Worm (Caenorhabditis elegans) whole organism, L2 larva: ENCODE measurements around the gene sup-10.

Experiments used
- C34F6.9 ChIP-seq: fragments of 150-350 bp; optimal IDR thresholded peaks from 2 replicates; lab custom pipeline; 2014; ENCODE audit warnings: missing biosample characterization, missing genetic modification characterization
- F13H6.1 ChIP-seq: sonication (generic microtip); optimal IDR thresholded peaks from 2 replicates; lab custom pipeline; 2016; ENCODE audit warnings: missing genetic modification characterization, missing compliant biosample characterization
- Y55F3AM.14 ChIP-seq: fragments of 200-800 bp; sonication (Bioruptor generic); optimal IDR thresholded peaks from 2 replicates; lab custom pipeline; 2018; ENCODE audit warnings: mild to moderate bottlenecking, missing genetic modification characterization, missing compliant biosample characterization
- ZK546.5 ChIP-seq: sonication (generic microtip); optimal IDR thresholded peaks from 2 replicates; lab custom pipeline; 2017; ENCODE audit warnings: missing biosample characterization, missing genetic modification characterization
- alr-1 ChIP-seq: fragments of 150-350 bp; optimal IDR thresholded peaks from 2 replicates; lab custom pipeline; 2014; ENCODE audit warnings: missing biosample characterization, missing genetic modification characterization
- aly-2 ChIP-seq: fragments of 150-350 bp; optimal IDR thresholded peaks from 2 replicates; lab custom pipeline; 2014; ENCODE audit warnings: missing biosample characterization, missing genetic modification characterization
- blmp-1 ChIP-seq: sonication (generic microtip); optimal IDR thresholded peaks from 2 replicates; lab custom pipeline; 2017; ENCODE audit warnings: missing genetic modification characterization, mild to moderate bottlenecking, missing compliant biosample characterization, antibody characterized with exemption, moderate library complexity; ENCODE audit not compliant: insufficient read depth
- ceh-16 ChIP-seq: fragments of 150-350 bp; optimal IDR thresholded peaks from 2 replicates; lab custom pipeline; 2014; ENCODE audit warnings: missing biosample characterization, missing genetic modification characterization
- crh-2 ChIP-seq: sonication (generic microtip); optimal IDR thresholded peaks from 2 replicates; lab custom pipeline; 2017; ENCODE audit warnings: missing biosample characterization, missing genetic modification characterization
- egl-27 ChIP-seq: sonication (generic microtip); optimal IDR thresholded peaks from 3 replicates; lab custom pipeline; 2017; ENCODE audit warnings: missing biosample characterization, missing genetic modification reagents, missing genetic modification characterization
- elt-1 ChIP-seq: fragments of 150-350 bp; optimal IDR thresholded peaks from 2 replicates; lab custom pipeline; 2014; ENCODE audit warnings: missing biosample characterization, missing genetic modification characterization
- elt-3 ChIP-seq: sonication (generic microtip); optimal IDR thresholded peaks from 2 replicates; lab custom pipeline; 2017; ENCODE audit warnings: missing biosample characterization, missing genetic modification characterization
- fos-1 ChIP-seq: fragments of 150-350 bp; optimal IDR thresholded peaks from 2 replicates; lab custom pipeline; 2014; ENCODE audit warnings: missing biosample characterization, missing genetic modification characterization
- gmeb-1 ChIP-seq: fragments of 150-350 bp; optimal IDR thresholded peaks from 2 replicates; lab custom pipeline; 2014; ENCODE audit warnings: missing biosample characterization, missing genetic modification characterization
- lin-11 ChIP-seq: fragments of 150-350 bp; sonication (generic microtip); optimal IDR thresholded peaks from 2 replicates; lab custom pipeline; 2014; ENCODE audit warnings: missing biosample characterization, missing genetic modification characterization, inconsistent platforms, mixed read lengths
- lin-13 ChIP-seq: fragments of 150-350 bp; optimal IDR thresholded peaks from 2 replicates; lab custom pipeline; 2014; ENCODE audit warnings: missing biosample characterization, missing genetic modification reagents, missing genetic modification characterization
- lsy-2 ChIP-seq, 2 experiments: fragments of 150-350 bp in 1 of 2; sonication (generic microtip) in 1 of 2; optimal IDR thresholded peaks; 2 replicates each; lab custom pipeline; 2014 to 2017; ENCODE audit warnings: missing biosample characterization in 2 of 2, missing genetic modification characterization in 2 of 2
- mab-5 ChIP-seq: fragments of 150-350 bp; optimal IDR thresholded peaks from 2 replicates; lab custom pipeline; 2014; ENCODE audit warnings: missing biosample characterization, missing genetic modification characterization
- mdl-1 ChIP-seq, 2 experiments: fragments of 150-350 bp in 1 of 2; sonication (generic microtip) in 1 of 2; optimal IDR thresholded peaks; 2 replicates each; lab custom pipeline; 2017; ENCODE audit warnings: missing biosample characterization in 2 of 2, missing genetic modification characterization in 2 of 2
- nhr-12 ChIP-seq: fragments of 150-350 bp; optimal IDR thresholded peaks from 2 replicates; lab custom pipeline; 2014; ENCODE audit warnings: missing biosample characterization, missing genetic modification characterization
- nhr-129 ChIP-seq: fragments of 150-350 bp; optimal IDR thresholded peaks from 2 replicates; lab custom pipeline; 2014; ENCODE audit warnings: missing biosample characterization, missing genetic modification characterization
- nhr-21 ChIP-seq: fragments of 150-350 bp; optimal IDR thresholded peaks from 2 replicates; lab custom pipeline; 2014; ENCODE audit warnings: missing biosample characterization, missing genetic modification characterization
- nhr-23 ChIP-seq: fragments of 150-350 bp; optimal IDR thresholded peaks from 2 replicates; lab custom pipeline; 2014; ENCODE audit warnings: missing biosample characterization, missing genetic modification reagents, missing genetic modification characterization
- nhr-237 ChIP-seq: fragments of 150-350 bp; optimal IDR thresholded peaks from 2 replicates; lab custom pipeline; 2014; ENCODE audit warnings: missing biosample characterization, missing genetic modification characterization
- nhr-25 ChIP-seq: fragments of 150-350 bp; sonication (generic microtip); optimal IDR thresholded peaks from 3 replicates; lab custom pipeline; 2014; ENCODE audit warnings: missing biosample characterization, missing genetic modification characterization
- nhr-6 ChIP-seq: fragments of 150-350 bp; optimal IDR thresholded peaks from 2 replicates; lab custom pipeline; 2014; ENCODE audit warnings: missing biosample characterization, missing genetic modification characterization
- nhr-77 ChIP-seq: fragments of 150-350 bp; optimal IDR thresholded peaks from 2 replicates; lab custom pipeline; 2014; ENCODE audit warnings: missing biosample characterization, missing genetic modification characterization
- sem-4 ChIP-seq: fragments of 150-350 bp; optimal IDR thresholded peaks from 2 replicates; lab custom pipeline; 2014; ENCODE audit warnings: missing biosample characterization, missing genetic modification reagents, missing genetic modification characterization
- sma-3 ChIP-seq: sonication (generic microtip); optimal IDR thresholded peaks from 2 replicates; lab custom pipeline; 2016; ENCODE audit warnings: missing genetic modification reagents, missing genetic modification characterization, missing compliant biosample characterization
- sma-9 ChIP-seq, 2 experiments: fragments of 150-350 bp in 1 of 2; sonication (generic microtip) in 1 of 2; optimal IDR thresholded peaks; 2 replicates each; lab custom pipeline; 2014 to 2016; ENCODE audit warnings: missing genetic modification characterization in 2 of 2, mild to moderate bottlenecking in 1 of 2, missing biosample characterization in 1 of 2, missing compliant biosample characterization in 1 of 2, missing genetic modification reagents in 1 of 2, moderate library complexity in 1 of 2
- snpc-4 ChIP-seq: fragments of 150-350 bp; optimal IDR thresholded peaks from 2 replicates; lab custom pipeline; 2014; ENCODE audit warnings: missing biosample characterization, missing genetic modification characterization
- unc-39 ChIP-seq: fragments of 150-350 bp; optimal IDR thresholded peaks from 2 replicates; lab custom pipeline; 2014; ENCODE audit warnings: missing biosample characterization, missing genetic modification characterization
- unc-55 ChIP-seq: fragments of 150-350 bp; sonication (generic microtip); optimal IDR thresholded peaks from 3 replicates; lab custom pipeline; 2014; ENCODE audit warnings: missing biosample characterization, missing genetic modification reagents, missing genetic modification characterization
- unc-62 ChIP-seq: fragments of 150-350 bp; optimal IDR thresholded peaks from 2 replicates; lab custom pipeline; 2014; ENCODE audit warnings: missing biosample characterization, missing genetic modification reagents, missing genetic modification characterization
- zag-1 ChIP-seq: fragments of 150-350 bp; optimal IDR thresholded peaks from 2 replicates; lab custom pipeline; 2014; ENCODE audit warnings: missing biosample characterization, missing genetic modification characterization
- ztf-11 ChIP-seq: sonication (generic microtip); optimal IDR thresholded peaks from 2 replicates; lab custom pipeline; 2017; ENCODE audit warnings: missing biosample characterization, missing genetic modification characterization
- ztf-4 ChIP-seq: fragments of 150-350 bp; optimal IDR thresholded peaks from 2 replicates; lab custom pipeline; 2014; ENCODE audit warnings: missing biosample characterization, missing genetic modification characterization

sup-10 gene

DNA sequence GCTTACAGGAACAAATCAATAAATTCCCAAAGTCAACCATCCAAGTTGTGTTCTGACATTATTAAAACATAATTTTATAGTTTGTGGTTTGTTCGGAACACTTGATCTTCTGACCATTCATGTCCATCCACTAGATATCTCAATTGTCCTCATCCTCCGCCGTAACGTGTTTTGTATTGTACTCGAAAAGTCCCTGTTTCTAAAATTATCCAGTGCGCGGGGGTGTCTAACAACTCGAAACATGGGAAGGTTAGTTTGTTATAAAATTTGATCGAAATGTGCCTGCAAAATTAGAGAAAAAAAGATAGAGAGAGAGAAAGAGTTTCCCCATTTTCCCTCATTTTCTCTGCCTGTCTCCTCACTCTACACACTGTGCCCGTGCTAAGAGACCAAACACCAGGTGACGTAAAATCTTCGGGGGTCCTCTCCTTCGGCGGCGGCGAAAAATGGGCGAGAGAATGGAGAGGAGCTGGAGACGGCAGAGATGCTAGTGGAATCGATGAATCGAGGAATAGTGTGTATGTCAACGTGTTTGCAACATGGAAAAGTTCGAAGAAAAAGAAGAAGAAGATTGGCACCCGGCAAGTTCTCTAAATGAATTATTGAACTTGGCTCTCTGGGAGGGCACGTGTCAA, 22.5 kb upstream of the sup-10 start:
- TF ChIP-seq ztf-4 (tag; lab: Kevin White, UChicago): peak; percentile 54
- TF ChIP-seq alr-1 (tag; lab: Kevin White, UChicago): no peak
- no peak for TF ChIP-seq unc-39
- peak; percentile 71 for TF ChIP-seq nhr-21 (tag; lab: Kevin White, UChicago)
- no peak for TF ChIP-seq ztf-11 (tag; lab: Kevin White, UChicago)
- no peak for TF ChIP-seq nhr-237 (tag; lab: Kevin White, UChicago)
- no peak for TF ChIP-seq unc-62 (GFP tag; lab: Kevin White, UChicago)
- TF ChIP-seq ZK546.5: no peak
- TF ChIP-seq sma-9 (GFP tag; optimal IDR thresholded peaks at IDR 0.05; lab: Kevin White, UChicago): peak; percentile 100
- peak; percentile 88 for TF ChIP-seq sma-9 (tag; optimal IDR thresholded peaks at IDR 0.05; lab: Kevin White, UChicago)
- peak; percentile 74 for TF ChIP-seq mab-5
- peak; percentile 54 for TF ChIP-seq ceh-16 (tag; lab: Kevin White, UChicago)
- peak; percentile 99 for TF ChIP-seq F13H6.1 (tag; lab: Kevin White, UChicago)
- TF ChIP-seq nhr-6 (tag; lab: Kevin White, UChicago): peak; percentile 78
- TF ChIP-seq C34F6.9: peak; percentile 77
- peak; percentile 33 for TF ChIP-seq nhr-77 (tag; lab: Kevin White, UChicago)
- TF ChIP-seq snpc-4: peak; percentile 29
- TF ChIP-seq elt-1 (tag; lab: Kevin White, UChicago): no peak
- TF ChIP-seq nhr-25 (tag; lab: Kevin White, UChicago): peak; percentile 59
- peak; percentile 92 for TF ChIP-seq nhr-129 (tag; lab: Kevin White, UChicago)
- no peak for TF ChIP-seq nhr-23
- peak; percentile 33 for TF ChIP-seq lin-11 (tag; lab: Kevin White, UChicago)
- TF ChIP-seq elt-3 (tag; lab: Kevin White, UChicago): no peak
- TF ChIP-seq fos-1 (tag; lab: Kevin White, UChicago): peak; percentile 66
- TF ChIP-seq Y55F3AM.14: peak; percentile 86
- peak; percentile 62 for TF ChIP-seq blmp-1 (tag; lab: Kevin White, UChicago)
- peak; percentile 71 for TF ChIP-seq gmeb-1 (tag; lab: Kevin White, UChicago)
- TF ChIP-seq lin-13 (GFP tag; lab: Kevin White, UChicago): peak; percentile 66
- peak; percentile 90 to 95 for TF ChIP-seq mdl-1 (tag; optimal IDR thresholded peaks at IDR 0.05; lab: Kevin White, UChicago)
- peak; percentile 93 for TF ChIP-seq sem-4
- TF ChIP-seq unc-55 (GFP tag; lab: Kevin White, UChicago): peak; percentile 91
- TF ChIP-seq crh-2 (tag; lab: Kevin White, UChicago): peak; percentile 92
- peak; percentile 77 for TF ChIP-seq sma-3 (GFP tag; lab: Kevin White, UChicago)
- peak; percentile 92 for TF ChIP-seq egl-27
- TF ChIP-seq zag-1 (tag; lab: Kevin White, UChicago): peak; percentile 90
- TF ChIP-seq lsy-2 (tag; optimal IDR thresholded peaks at IDR 0.05; lab: Kevin White, UChicago): peak; percentile 39 to 84
- no peak for TF ChIP-seq aly-2 (tag; lab: Kevin White, UChicago)

ce11 chrX:17508137-17508536, 20.0 kb upstream of the sup-10 start:
- no peak for TF ChIP-seq fos-1 (tag; lab: Kevin White, UChicago)
- TF ChIP-seq aly-2 (tag; lab: Kevin White, UChicago): no peak
- no peak for TF ChIP-seq ztf-11 (tag; lab: Kevin White, UChicago)

DNA sequence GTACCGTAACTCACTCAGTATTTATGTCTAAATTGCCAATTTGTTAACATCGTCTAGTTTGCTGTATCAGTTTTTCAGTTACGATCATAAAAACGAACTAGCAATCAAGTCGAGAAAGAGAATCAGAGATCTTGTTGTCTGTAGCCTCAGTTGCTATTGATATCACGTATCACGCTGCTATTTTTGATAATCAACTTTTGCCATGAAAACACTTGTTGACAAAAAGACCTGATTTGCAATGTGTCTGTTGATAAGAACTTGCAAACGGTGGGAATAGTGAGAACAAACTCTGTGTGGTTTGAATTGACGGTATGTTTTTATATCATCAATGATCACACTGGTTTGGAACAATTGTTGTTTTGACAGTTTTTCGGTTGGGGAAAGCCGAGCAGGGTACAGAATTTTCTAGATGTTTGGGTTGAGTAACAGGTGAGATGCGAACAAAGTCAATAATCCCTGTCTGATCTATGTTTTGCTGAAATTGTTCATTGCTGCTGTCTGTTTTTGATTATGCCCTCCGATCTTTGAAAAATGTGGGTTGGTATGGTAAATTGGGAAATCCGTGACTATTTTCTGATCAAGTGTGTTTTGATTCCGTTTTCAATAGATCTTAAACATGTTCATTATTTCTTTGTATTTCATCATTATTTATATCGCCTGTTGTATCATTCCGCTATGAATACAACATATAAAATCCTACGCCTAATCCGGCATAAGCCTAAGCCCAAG, 18.9 kb upstream of the sup-10 start:
- TF ChIP-seq mdl-1 (tag; optimal IDR thresholded peaks at IDR 0.05; lab: Kevin White, UChicago) (peak in 1 of 2 experiments; percentile 1), crh-2 (tag; lab: Kevin White, UChicago) (peak; percentile 56), nhr-77 (tag; lab: Kevin White, UChicago) (no peak), nhr-25 (tag; lab: Kevin White, UChicago) (peak; percentile 41), sma-9 (GFP tag; optimal IDR thresholded peaks at IDR 0.05; lab: Kevin White, UChicago) (peak; percentile 79), sma-9 (tag; optimal IDR thresholded peaks at IDR 0.05; lab: Kevin White, UChicago) (no peak), sma-3 (GFP tag; lab: Kevin White, UChicago) (peak; percentile 2), nhr-12 (tag; lab: Kevin White, UChicago) (no peak), fos-1 (tag; lab: Kevin White, UChicago) (peak; percentile 54), nhr-6 (tag; lab: Kevin White, UChicago) (peak; percentile 8)
